Worm (Caenorhabditis elegans) whole organism, L4 larva: ENCODE data around the gene F47B7.3.

Experiments used
- ama-1 ChIP-seq: fragments of 150-350 bp; optimal IDR thresholded peaks from 2 replicates; lab custom pipeline; 2014; ENCODE audit warnings: inconsistent platforms, mixed read lengths
- ces-1 ChIP-seq: fragments of 150-350 bp; sonication (generic microtip); optimal IDR thresholded peaks from 4 replicates; lab custom pipeline; 2014; ENCODE audit warnings: missing biosample characterization, missing genetic modification reagents, missing genetic modification characterization
- cey-2 ChIP-seq: sonication (generic microtip); optimal IDR thresholded peaks from 3 replicates; lab custom pipeline; 2017; ENCODE audit warnings: missing genetic modification characterization, mild to moderate bottlenecking, missing compliant biosample characterization, antibody characterized with exemption, borderline replicate concordance; ENCODE audit not compliant: insufficient read depth
- dve-1 ChIP-seq: sonication (generic microtip); optimal IDR thresholded peaks from 2 replicates; lab custom pipeline; 2017; ENCODE audit warnings: antibody characterized with exemption, mild to moderate bottlenecking, missing genetic modification characterization, missing compliant biosample characterization; ENCODE audit not compliant: insufficient read depth
- fos-1 ChIP-seq: fragments of 150-350 bp; optimal IDR thresholded peaks from 2 replicates; lab custom pipeline; 2014; ENCODE audit warnings: missing biosample characterization, missing genetic modification characterization
- lir-3 ChIP-seq: sonication (generic microtip); optimal IDR thresholded peaks from 2 replicates; lab custom pipeline; 2016; ENCODE audit warnings: mild to moderate bottlenecking, missing genetic modification characterization, missing compliant biosample characterization
- lsy-2 ChIP-seq, 2 experiments: fragments of 150-350 bp in 1 of 2; sonication (generic microtip) in 1 of 2; optimal IDR thresholded peaks; 2 replicates each; lab custom pipeline; 2014 to 2017; ENCODE audit warnings: missing biosample characterization in 2 of 2, missing genetic modification characterization in 2 of 2
- madf-9 ChIP-seq: fragments of 200-800 bp; sonication (Bioruptor generic); conservative IDR thresholded peaks from 2 replicates; pipeline ENCODE4 v1.3.6; 2022; ENCODE audit warnings: missing genetic modification reagents, missing genetic modification characterization, missing compliant biosample characterization
- mep-1 ChIP-seq: fragments of 150-350 bp; sonication (generic microtip); optimal IDR thresholded peaks from 3 replicates; lab custom pipeline; 2014; ENCODE audit warnings: missing biosample characterization, missing genetic modification characterization
- nhr-28 ChIP-seq: fragments of 150-350 bp; optimal IDR thresholded peaks from 2 replicates; lab custom pipeline; 2014; ENCODE audit warnings: missing biosample characterization, missing genetic modification characterization
- snpc-4 ChIP-seq: fragments of 150-350 bp; optimal IDR thresholded peaks from 2 replicates; lab custom pipeline; 2014; ENCODE audit warnings: missing biosample characterization, missing genetic modification characterization
- unc-130 ChIP-seq: sonication (generic microtip); optimal IDR thresholded peaks from 2 replicates; lab custom pipeline; 2016; ENCODE audit warnings: missing genetic modification reagents, missing genetic modification characterization, missing compliant biosample characterization
- zfp-3 ChIP-seq: fragments of 200-800 bp; sonication (Bioruptor generic); conservative IDR thresholded peaks from 2 replicates; pipeline ENCODE4 v1.3.6; 2022; ENCODE audit warnings: missing genetic modification reagents, missing genetic modification characterization, missing compliant biosample characterization

DNA sequence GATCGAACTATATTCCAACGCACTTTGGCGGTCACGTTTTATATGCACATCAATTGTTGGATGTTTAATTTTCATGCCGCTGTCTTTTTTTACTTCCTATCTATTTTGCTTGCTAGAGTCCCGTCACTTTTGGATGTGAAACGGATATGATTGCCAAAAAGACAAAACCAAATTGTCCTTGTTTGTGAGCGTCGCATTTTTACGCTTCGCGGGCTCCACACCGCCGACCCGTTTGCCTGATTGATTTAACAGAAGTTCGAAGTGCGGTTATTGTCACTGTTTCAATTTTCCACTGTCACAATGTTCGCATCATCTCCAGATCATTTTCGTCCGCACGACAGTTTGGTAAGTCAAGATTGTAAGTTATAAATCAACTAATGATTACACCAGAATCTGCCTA is 49.4 kb downstream of the F47B7.3 start, which contains the start of gene C01C4.2:
- TF ChIP-seq cey-2 (tag; lab: Kevin White, UChicago) (no peak), lsy-2 (tag; optimal IDR thresholded peaks at IDR 0.05; lab: Kevin White, UChicago) (no peak), zfp-3 (GFP tag; lab: Robert Waterston, UW) (no peak), madf-9 (GFP tag; lab: Robert Waterston, UW) (no peak), fos-1 (tag; lab: Kevin White, UChicago) (no peak), dve-1 (tag; lab: Kevin White, UChicago) (no peak), ama-1 (lab: Kevin White, UChicago) (no peak), nhr-28 (tag; lab: Kevin White, UChicago) (no peak), lir-3 (tag; lab: Kevin White, UChicago) (no peak), mep-1 (tag; lab: Kevin White, UChicago) (no peak), unc-130 (GFP tag; lab: Kevin White, UChicago) (no peak), ces-1 (no peak), snpc-4 (tag; lab: Kevin White, UChicago) (no peak)
